Worm (Caenorhabditis elegans): ENCODE data around the gene C54E4.4.
A peak's percentile ranks its signal among the peaks of the same experiment; 100 is the strongest.
"Not testable (repeated sequence)": the region's sequence is repeated elsewhere in the genome, so short reads cannot be mapped to it uniquely, and the experiment has no call there.

Gene C54E4.4

ce11 chrIV:2168514-2168913 lies at the start of gene C54E4.4:
Gene C54E4.4, minus strand, starts transcription at chrIV:2168614.
- TF ChIP-seq pha-4 (tag; optimal IDR thresholded peaks at IDR 0.05) (peak; percentile 87), lin-15B (tag; optimal IDR thresholded peaks at IDR 0.05) (no peak)

DNA sequence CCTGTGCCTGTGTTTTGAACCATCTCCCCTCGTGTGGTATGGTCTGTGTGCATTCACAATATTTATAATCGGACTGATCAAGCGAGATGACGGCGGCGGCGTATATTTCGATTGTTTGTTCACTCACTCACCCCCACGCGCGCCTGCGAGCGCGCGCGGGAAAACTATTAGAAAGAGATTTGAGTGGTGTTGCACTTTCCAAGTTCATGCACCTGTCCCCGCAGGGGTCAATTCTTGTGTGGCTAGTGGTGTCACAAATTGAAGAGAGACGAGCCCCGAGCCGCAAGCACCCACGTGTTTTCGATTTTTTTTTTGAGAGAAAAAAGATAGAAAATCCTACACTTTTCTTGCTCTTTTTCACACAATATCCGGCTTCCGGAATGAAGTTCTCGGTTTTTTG lies 48.8 kb upstream of the C54E4.4 start:
- TF ChIP-seq nhr-237 (tag; optimal IDR thresholded peaks at IDR 0.05) (no peak), unc-62 (GFP tag; optimal IDR thresholded peaks at IDR 0.05) (no peak), mdl-1 (tag; optimal IDR thresholded peaks at IDR 0.05) (no peak), daf-12 (tag; optimal IDR thresholded peaks at IDR 0.05) (no peak), nfya-1 (tag; optimal IDR thresholded peaks at IDR 0.05; ENCODE audit: insufficient read depth) (peak; percentile 36), jun-1 (tag; optimal IDR thresholded peaks at IDR 0.05) (no peak), fkh-2 (tag; optimal IDR thresholded peaks at IDR 0.05) (no peak), pha-4 (tag; optimal IDR thresholded peaks at IDR 0.05) (peak; percentile 61), R02D3.7 (tag; optimal IDR thresholded peaks at IDR 0.05) (no peak), tbx-2 (tag; optimal IDR thresholded peaks at IDR 0.05) (no peak), lin-39 (tag; optimal IDR thresholded peaks at IDR 0.05) (peak; percentile 82)

ce11 chrIV:2216756-2217155 lies 48.3 kb upstream of the C54E4.4 start, which contains the start of gene T04C4.3:
Gene T04C4.3, minus strand, starts transcription at chrIV:2216856.
- not testable (repeated sequence) for TF ChIP-seq lsy-12, skn-1, R02D3.7 (tag; optimal IDR thresholded peaks at IDR 0.05)

DNA sequence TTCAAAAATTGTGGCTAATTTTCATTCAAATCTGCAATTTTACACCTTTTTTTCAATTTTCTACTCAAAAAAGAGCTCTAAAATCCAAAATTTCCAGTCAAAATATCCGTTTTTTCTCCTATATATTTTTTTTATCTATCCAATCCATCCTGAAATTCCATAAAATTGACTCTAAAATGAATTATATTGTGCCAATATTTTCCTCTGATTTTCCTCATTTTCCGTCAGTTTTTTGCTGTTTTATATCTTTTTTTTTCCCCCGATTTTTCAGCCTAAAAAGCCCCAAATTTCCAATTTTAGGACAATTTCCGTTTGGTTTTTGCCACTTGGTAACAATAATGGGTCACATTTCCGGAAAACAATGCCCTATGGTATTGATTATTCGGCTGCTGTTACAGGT lies 30.3 kb upstream of the C54E4.4 start, which contains the start of gene Y71G10AR.4:
TSS of gene Y71G10AR.4 (plus strand) at position 301 of the 400 bp plus-strand sequence.
- no peak for TF ChIP-seq jun-1 (tag; optimal IDR thresholded peaks at IDR 0.05)
- TF ChIP-seq elt-2 (tag; optimal IDR thresholded peaks at IDR 0.05), result no peak
- no peak for TF ChIP-seq egl-5 (tag; optimal IDR thresholded peaks at IDR 0.05)
- no peak for TF ChIP-seq snpc-4 (tag; optimal IDR thresholded peaks at IDR 0.05)
- no peak for TF ChIP-seq nhr-23 (tag; optimal IDR thresholded peaks at IDR 0.05)
- no peak for TF ChIP-seq skn-1 (tag; optimal IDR thresholded peaks at IDR 0.05)
- no peak for TF ChIP-seq nhr-43 (tag; optimal IDR thresholded peaks at IDR 0.05; ENCODE audit: poor library complexity, severe bottlenecking)
- no peak for TF ChIP-seq nhr-25 (tag; optimal IDR thresholded peaks at IDR 0.05)
- TF ChIP-seq hmg-11 (tag; optimal IDR thresholded peaks at IDR 0.05), result no peak
- TF ChIP-seq ZK546.5 (tag; optimal IDR thresholded peaks at IDR 0.05), result no peak
- TF ChIP-seq aly-2 (tag; optimal IDR thresholded peaks at IDR 0.05), result no peak
- no peak for TF ChIP-seq fkh-10 (GFP tag; optimal IDR thresholded peaks at IDR 0.05)
- no peak for TF ChIP-seq elt-1 (tag; optimal IDR thresholded peaks at IDR 0.05)
- TF ChIP-seq nhr-76 (tag; optimal IDR thresholded peaks at IDR 0.05), result no peak

ce11 chrIV:2195598-2195997 lies 27.2 kb upstream of the C54E4.4 start:
- no peak for TF ChIP-seq mdl-1 (tag; optimal IDR thresholded peaks at IDR 0.05)
- TF ChIP-seq zag-1 (tag; optimal IDR thresholded peaks at IDR 0.05), result no peak
- no peak for TF ChIP-seq daf-12 (tag; optimal IDR thresholded peaks at IDR 0.05)
- no peak for TF ChIP-seq nfya-1 (tag; optimal IDR thresholded peaks at IDR 0.05; ENCODE audit: insufficient read depth)
- no peak for TF ChIP-seq ZK546.5 (tag; optimal IDR thresholded peaks at IDR 0.05)
- no peak for TF ChIP-seq fkh-10 (GFP tag; optimal IDR thresholded peaks at IDR 0.05)
- TF ChIP-seq nhr-11 (tag; optimal IDR thresholded peaks at IDR 0.05), result no peak
- no peak for TF ChIP-seq sea-2 (GFP tag; optimal IDR thresholded peaks at IDR 0.05)
- TF ChIP-seq hmg-11 (tag; optimal IDR thresholded peaks at IDR 0.05), result no peak
- no peak for TF ChIP-seq ama-1 (optimal IDR thresholded peaks at IDR 0.05)
- TF ChIP-seq nhr-77 (tag; optimal IDR thresholded peaks at IDR 0.05), result no peak

ce11 chrIV:2193558-2193957 lies 25.1 kb upstream of the C54E4.4 start:
- TF ChIP-seq ceh-16 (tag; optimal IDR thresholded peaks at IDR 0.05) (no peak), nhr-237 (tag; optimal IDR thresholded peaks at IDR 0.05) (no peak), mdl-1 (tag; optimal IDR thresholded peaks at IDR 0.05) (no peak), nfya-1 (tag; optimal IDR thresholded peaks at IDR 0.05; ENCODE audit: insufficient read depth) (peak; percentile 8), aly-2 (tag; optimal IDR thresholded peaks at IDR 0.05) (no peak), nhr-67 (tag; optimal IDR thresholded peaks at IDR 0.05) (no peak)

Data from whole organism, L3 larva.